Worm (Caenorhabditis elegans) whole organism, midembryonic: ENCODE results near the gene M176.5.

Source experiments
- T22C8.4 ChIP-seq: fragments of 200-800 bp; sonication (Bioruptor generic); IDR thresholded peaks from 2 replicates; pipeline ENCODE4 v1.3.6; 2022; ENCODE audit warnings: missing genetic modification characterization, missing compliant biosample characterization
- cog-1 ChIP-seq: sonication (generic microtip); optimal IDR thresholded peaks from 2 replicates; lab custom pipeline; 2016; ENCODE audit warnings: missing genetic modification characterization, missing compliant biosample characterization
- flt-1 ChIP-seq: fragments of 200-800 bp; sonication (Bioruptor generic); IDR thresholded peaks from 2 replicates; pipeline ENCODE4 v1.3.6; 2022; ENCODE audit warnings: missing genetic modification characterization, missing compliant biosample characterization
- med-1 ChIP-seq: sonication (generic microtip); optimal IDR thresholded peaks from 2 replicates; lab custom pipeline; 2017; ENCODE audit warnings: missing genetic modification characterization, mild to moderate bottlenecking, missing compliant biosample characterization, antibody characterized with exemption, missing genetic modification reagents; ENCODE audit not compliant: insufficient read depth
- ref-1 ChIP-seq: fragments of 200-800 bp; sonication (Bioruptor generic); conservative IDR thresholded peaks from 2 replicates; pipeline ENCODE4 v1.3.6; 2022; ENCODE audit warnings: missing genetic modification reagents, missing genetic modification characterization, missing compliant biosample characterization
- tab-1 ChIP-seq: fragments of 200-800 bp; sonication (Bioruptor generic); IDR thresholded peaks from 2 replicates; pipeline ENCODE4 v1.3.6; 2022; ENCODE audit warnings: missing genetic modification characterization, missing compliant biosample characterization
- ztf-23 ChIP-seq: fragments of 200-800 bp; sonication (Bioruptor generic); IDR thresholded peaks from 2 replicates; pipeline ENCODE4 v1.3.6; 2022; ENCODE audit warnings: missing genetic modification reagents, missing genetic modification characterization, missing compliant biosample characterization
- ztf-29 ChIP-seq: fragments of 200-800 bp; sonication (Bioruptor generic); IDR thresholded peaks from 2 replicates; pipeline ENCODE4 v1.3.6; 2022; ENCODE audit warnings: missing genetic modification reagents, missing genetic modification characterization, missing compliant biosample characterization

DNA sequence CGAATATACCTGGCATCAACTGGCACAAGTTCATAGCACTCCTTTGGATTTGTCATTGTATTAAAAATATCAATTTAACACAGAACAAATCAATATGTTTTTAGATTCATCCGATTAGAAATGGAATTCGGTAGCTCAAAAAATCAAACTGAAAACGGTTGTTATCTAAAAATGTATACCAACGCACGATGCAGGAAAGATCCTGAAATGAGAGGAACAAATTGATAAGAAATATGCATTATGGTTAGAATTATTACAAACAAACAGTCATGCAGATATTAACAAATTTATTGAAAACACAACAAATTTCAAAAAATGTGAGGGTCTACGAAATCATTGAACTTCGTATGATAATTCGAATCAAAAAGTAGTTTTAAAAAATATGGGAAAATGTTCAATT is 42.5 kb upstream of the M176.5 start, which contains the start of gene T19H5.6:
- TF ChIP-seq T22C8.4 (GFP tag; lab: Robert Waterston, UW) (no peak), flt-1 (no peak), cog-1 (no peak), tab-1 (no peak), ref-1 (GFP tag; lab: Robert Waterston, UW) (no peak), ztf-29 (GFP tag; lab: Robert Waterston, UW) (no peak), ztf-23 (GFP tag; lab: Robert Waterston, UW) (no peak), med-1 (GFP tag; lab: Kevin White, UChicago) (no peak)
